Worm (Caenorhabditis elegans): ENCODE data around the gene pepm-1.

Gene pepm-1

ce11 chrV:14336655-14337054 lies 7.7 kb downstream of the pepm-1 start, which contains the start of gene srm-6:
Gene srm-6 (plus strand): TSS chrV:14336955.
- TF ChIP-seq sdc-2 (tag; optimal IDR thresholded peaks at IDR 0.05) (no peak), nfya-1 (tag; optimal IDR thresholded peaks at IDR 0.05) (no peak), fax-1 (tag; optimal IDR thresholded peaks at IDR 0.05) (no peak), gmeb-2 (tag; optimal IDR thresholded peaks at IDR 0.05) (no peak), ceh-45 (GFP tag; IDR thresholded peaks at IDR 0.05) (no peak)

ce11 chrV:14341672-14342071 lies 12.8 kb downstream of the pepm-1 start, which contains the start of gene F47B8.10:
Gene F47B8.10 (plus strand): TSS chrV:14341972.
- no peak for TF ChIP-seq unc-86 (tag; optimal IDR thresholded peaks at IDR 0.05)

ce11 chrV:14347234-14347826 lies 18.4 kb downstream of the pepm-1 start, which contains the start of gene cept-2:
Gene cept-2 (plus strand): TSS chrV:14347766.
- TF ChIP-seq pat-9 (tag; optimal IDR thresholded peaks at IDR 0.05) (no peak), ets-4 (tag; optimal IDR thresholded peaks at IDR 0.05) (peak; percentile 46), unc-86 (tag; optimal IDR thresholded peaks at IDR 0.05) (peak; percentile 59), rnt-1 (tag; optimal IDR thresholded peaks at IDR 0.05) (peak; percentile 84), ceh-14 (tag; optimal IDR thresholded peaks at IDR 0.05) (peak; percentile 76), ceh-6 (GFP tag; optimal IDR thresholded peaks at IDR 0.05) (no peak), lim-6 (tag; optimal IDR thresholded peaks at IDR 0.05) (peak; percentile 73), ceh-22 (tag; optimal IDR thresholded peaks at IDR 0.05) (no peak), ceh-18 (tag; optimal IDR thresholded peaks at IDR 0.05) (peak; percentile 77), C38D4.7 (GFP tag; optimal IDR thresholded peaks at IDR 0.05) (no peak), dmd-4 (tag; optimal IDR thresholded peaks at IDR 0.05; ENCODE audit: borderline replicate concordance) (no peak), pqm-1 (tag; optimal IDR thresholded peaks at IDR 0.05) (peak; percentile 8), K02D7.2 (tag; optimal IDR thresholded peaks at IDR 0.05) (no peak), pha-2 (tag; optimal IDR thresholded peaks at IDR 0.05) (no peak), ztf-16 (tag; optimal IDR thresholded peaks at IDR 0.05) (peak; percentile 57), eyg-1 (tag; optimal IDR thresholded peaks at IDR 0.05) (no peak), pros-1 (tag; optimal IDR thresholded peaks at IDR 0.05) (no peak), nhr-11 (tag; optimal IDR thresholded peaks at IDR 0.05) (no peak), odd-2 (tag; optimal IDR thresholded peaks at IDR 0.05) (no peak), unc-42 (tag; optimal IDR thresholded peaks at IDR 0.05) (peak; percentile 83), nfya-1 (tag; optimal IDR thresholded peaks at IDR 0.05) (peak; percentile 75), elt-4 (tag; optimal IDR thresholded peaks at IDR 0.05) (no peak), tbx-7 (tag; optimal IDR thresholded peaks at IDR 0.05) (peak; percentile 65), ceh-9 (tag; optimal IDR thresholded peaks at IDR 0.05) (no peak), elt-2 (tag; optimal IDR thresholded peaks at IDR 0.05) (no peak), unc-55 (GFP tag; optimal IDR thresholded peaks at IDR 0.05) (no peak), madf-2 (tag; optimal IDR thresholded peaks at IDR 0.05) (peak; percentile 44), pha-4 (tag; optimal IDR thresholded peaks at IDR 0.05) (no peak), hlh-8 (tag; optimal IDR thresholded peaks at IDR 0.05) (peak; percentile 58), lin-11 (tag; optimal IDR thresholded peaks at IDR 0.05) (no peak), ahr-1 (tag; optimal IDR thresholded peaks at IDR 0.05) (peak; percentile 57), ama-1 (optimal IDR thresholded peaks at IDR 0.05) (no peak), pag-3 (tag; optimal IDR thresholded peaks at IDR 0.05; ENCODE audit: borderline replicate concordance) (no peak), ceh-2 (tag; optimal IDR thresholded peaks at IDR 0.05) (peak; percentile 55), fkh-10 (GFP tag; optimal IDR thresholded peaks at IDR 0.05) (no peak), ref-2 (tag; optimal IDR thresholded peaks at IDR 0.05) (peak; percentile 91), mec-3 (tag; optimal IDR thresholded peaks at IDR 0.05; ENCODE audit: borderline replicate concordance) (no peak), unc-3 (GFP tag; conservative IDR thresholded peaks at IDR 0.05) (no peak), unc-3 (tag; optimal IDR thresholded peaks at IDR 0.05) (no peak), ceh-19 (GFP tag; optimal IDR thresholded peaks at IDR 0.05) (no peak), sox-2 (GFP tag; IDR thresholded peaks at IDR 0.05) (no peak), zip-5 (tag; optimal IDR thresholded peaks at IDR 0.05) (peak; percentile 32), tbx-2 (tag; optimal IDR thresholded peaks at IDR 0.05) (peak; percentile 87), hlh-15 (tag; optimal IDR thresholded peaks at IDR 0.05) (no peak), C08G9.2 (tag; optimal IDR thresholded peaks at IDR 0.05) (peak; percentile 84), gmeb-2 (tag; optimal IDR thresholded peaks at IDR 0.05) (peak; percentile 21)

Measured in whole organism, late embryonic.